Fruit fly (Drosophila melanogaster): Measurements from ENCODE around the gene eyg.

Gene eyg

DNA sequence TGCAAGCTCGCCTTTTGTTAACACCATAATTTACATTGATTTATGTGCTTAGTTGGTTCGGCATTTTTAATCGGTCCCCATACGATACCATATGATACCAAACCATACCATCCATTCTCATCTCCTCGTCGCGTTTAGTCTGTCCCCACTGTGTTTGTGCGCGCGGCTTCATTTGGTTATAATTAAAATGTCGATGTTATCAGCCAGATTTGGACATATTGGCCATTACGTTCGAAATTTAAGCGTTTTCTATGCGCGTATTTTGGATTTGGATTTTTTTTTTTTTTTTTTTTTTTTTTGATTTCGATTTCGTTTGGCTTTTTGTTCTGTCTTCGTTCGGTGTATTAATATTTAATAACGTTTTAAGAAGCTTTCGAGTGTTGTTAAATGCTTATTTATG, 5.9 kb downstream of the eyg start (continued):
- no peak for TF ChIP-seq ssp (GFP tag; IDR thresholded peaks at IDR 0.05)
- TF ChIP-seq Med (GFP tag), result no peak

DNA sequence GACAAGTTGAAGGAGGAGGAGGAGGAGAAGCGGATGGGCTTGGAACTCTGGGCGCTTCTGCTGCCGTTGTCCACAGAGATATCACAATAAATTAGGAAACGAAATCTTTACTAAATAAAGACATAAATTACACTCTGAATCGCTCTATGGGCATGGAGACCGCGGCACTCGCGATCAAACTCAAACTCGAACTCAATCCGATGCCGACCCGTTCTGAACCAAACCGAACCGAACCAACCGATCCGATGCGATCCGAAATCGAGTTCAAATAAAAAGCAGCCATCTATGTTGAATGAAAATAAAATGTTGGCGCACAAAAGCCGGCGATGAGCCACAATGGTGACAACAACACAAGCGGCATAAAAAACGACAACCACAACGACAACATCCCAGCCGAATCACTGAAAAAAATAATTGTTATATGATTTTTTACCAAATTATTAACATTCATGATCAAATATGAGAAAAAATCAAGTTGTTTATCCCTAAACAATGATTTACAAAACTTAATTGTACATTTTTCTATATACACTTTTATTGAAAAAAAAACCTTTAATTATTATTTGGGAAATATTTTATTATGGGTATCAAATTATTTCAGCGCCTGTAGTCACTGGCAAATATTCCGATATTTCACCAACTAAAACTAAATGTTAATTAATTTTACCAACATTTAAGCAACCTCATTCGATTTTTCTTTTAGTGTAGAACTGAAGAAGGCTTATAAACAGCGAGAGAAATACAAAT, 10.7 kb downstream of the eyg start:
- TF ChIP-seq Mes4 (GFP tag; optimal IDR thresholded peaks at IDR 0.05) (peak; percentile 39), ato (GFP tag; IDR thresholded peaks at IDR 0.05; ENCODE audit: partially characterized antibody) (no peak), sna (GFP tag; IDR thresholded peaks at IDR 0.05; ENCODE audit: partially characterized antibody) (no peak), CoRest (tag; optimal IDR thresholded peaks at IDR 0.05) (peak; percentile 92), CG17359 (tag; optimal IDR thresholded peaks at IDR 0.05) (peak; percentile 82), vvl (GFP tag; IDR thresholded peaks at IDR 0.05) (no peak; the same call in 1 of the 2 replicates), dpn (GFP tag; optimal IDR thresholded peaks at IDR 0.05) (peak; percentile 52 to 69), Sox102F (GFP tag; optimal IDR thresholded peaks at IDR 0.05) (peak; percentile 90), Rfx (GFP tag; IDR thresholded peaks at IDR 0.05) (no peak), knrl (GFP tag; IDR thresholded peaks at IDR 0.05; ENCODE audit: partially characterized antibody) (no peak), nerfin-1 (tag; optimal IDR thresholded peaks at IDR 0.05) (peak; percentile 88), HmgZ (tag; optimal IDR thresholded peaks at IDR 0.05) (peak; percentile 5), CG5953 (GFP tag; IDR thresholded peaks at IDR 0.05) (no peak), CG13287 (GFP tag; IDR thresholded peaks at IDR 0.05; ENCODE audit: partially characterized antibody) (no peak; the same call in 1 of the 2 replicates), Doc3 (GFP tag; IDR thresholded peaks at IDR 0.05; ENCODE audit: partially characterized antibody) (no peak), CG31388 (GFP tag; optimal IDR thresholded peaks at IDR 0.05) (peak; percentile 50), tin (GFP tag; optimal IDR thresholded peaks at IDR 0.05) (peak; percentile 78), CG12942 (GFP tag; optimal IDR thresholded peaks at IDR 0.05) (peak; percentile 58), CG17186 (GFP tag; optimal IDR thresholded peaks at IDR 0.05) (peak; percentile 23), ftz-f1 (GFP tag; optimal IDR thresholded peaks at IDR 0.05) (no peak), Asciz (GFP tag; optimal IDR thresholded peaks at IDR 0.05) (peak; percentile 85), slp2 (GFP tag; optimal IDR thresholded peaks at IDR 0.05) (peak; percentile 16), CG2712 (tag; optimal IDR thresholded peaks at IDR 0.05) (peak; percentile 94), Nf-YB (GFP tag; optimal IDR thresholded peaks at IDR 0.05) (peak; percentile 75), CG2678 (tag; optimal IDR thresholded peaks at IDR 0.05) (peak; percentile 90), CG4854 (GFP tag; optimal IDR thresholded peaks at IDR 0.05) (peak; percentile 53), pum (GFP tag; optimal IDR thresholded peaks at IDR 0.05) (peak; percentile 49), row (GFP tag; IDR thresholded peaks at IDR 0.05) (peak; percentile 67), CG31224 (GFP tag; IDR thresholded peaks at IDR 0.05) (no peak), tll (GFP tag; optimal IDR thresholded peaks at IDR 0.05) (peak in 1 of 2 experiments; percentile 8), Usf (GFP tag; optimal IDR thresholded peaks at IDR 0.05) (peak; percentile 63), lov (optimal IDR thresholded peaks at IDR 0.05) (no peak), lov (GFP tag; IDR thresholded peaks at IDR 0.05) (0 out of 3 replicates have a peak, but pooled peaks have one; percentile 60), CG5245 (GFP tag; optimal IDR thresholded peaks at IDR 0.05) (peak; percentile 69), hbn (GFP tag; IDR thresholded peaks at IDR 0.05; ENCODE audit: partially characterized antibody) (no peak), CG3407 (GFP tag; optimal IDR thresholded peaks at IDR 0.05) (peak; percentile 69), salm (tag; optimal IDR thresholded peaks at IDR 0.05) (peak; percentile 78), CG13296 (GFP tag; optimal IDR thresholded peaks at IDR 0.05) (peak; percentile 49), chn (GFP tag; optimal IDR thresholded peaks at IDR 0.05) (peak; percentile 29), Dref (GFP tag; IDR thresholded peaks at IDR 0.05) (no peak), CG9609 (GFP tag; optimal IDR thresholded peaks at IDR 0.05) (no peak), croc (GFP tag; conservative IDR thresholded peaks at IDR 0.05) (peak; percentile 73), Dp (GFP tag; optimal IDR thresholded peaks at IDR 0.05) (no peak), CG12219 (GFP tag; optimal IDR thresholded peaks at IDR 0.05) (peak; percentile 48), CG12236 (GFP tag; optimal IDR thresholded peaks at IDR 0.05) (peak; percentile 31)
